Worm (Caenorhabditis elegans): Measurements from ENCODE around the gene clec-143.

ce11 chrII:10452620-10453019 is 17.5 kb downstream of the clec-143 start, which contains the start of gene ZK673.4:
- TF ChIP-seq mdl-1 (tag; optimal IDR thresholded peaks at IDR 0.05) (no peak), mxl-3 (GFP tag; optimal IDR thresholded peaks at IDR 0.05) (no peak), nhr-237 (tag; optimal IDR thresholded peaks at IDR 0.05) (no peak), lin-38 (GFP tag; IDR thresholded peaks at IDR 0.05) (no peak), attf-4 (tag; optimal IDR thresholded peaks at IDR 0.05) (no peak), snpc-4 (tag; optimal IDR thresholded peaks at IDR 0.05) (no peak), nhr-11 (tag; optimal IDR thresholded peaks at IDR 0.05) (no peak), ztf-7 (tag; optimal IDR thresholded peaks at IDR 0.05) (no peak)
